Worm (Caenorhabditis elegans): ENCODE data around the gene rabn-5.
A peak's percentile ranks its signal among the peaks of the same experiment; 100 is the strongest.

DNA sequence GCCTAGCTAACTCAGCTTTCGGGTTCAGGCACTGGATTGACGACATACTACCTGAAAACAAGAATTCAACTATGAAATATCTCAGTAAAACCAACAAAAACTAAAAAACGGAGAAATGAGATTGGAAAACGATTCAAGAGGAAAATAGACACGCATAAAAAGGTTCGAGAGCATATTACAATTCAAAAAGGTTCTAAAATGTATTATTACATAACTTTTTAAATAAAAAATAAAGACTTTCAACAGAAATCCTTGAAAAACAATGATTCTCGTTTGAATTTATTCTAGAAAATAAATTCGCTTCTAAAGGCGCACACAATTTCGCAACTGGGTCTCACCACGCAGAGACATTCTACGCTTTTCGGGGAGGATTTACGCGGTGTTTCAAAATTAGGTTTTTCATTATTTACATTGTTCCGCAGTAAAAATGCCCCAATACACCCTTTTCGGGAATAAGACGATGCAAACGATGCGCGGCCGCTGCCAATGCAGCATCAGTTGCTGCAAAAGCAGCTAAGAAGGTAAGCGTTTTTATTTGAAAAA, 8.6 kb upstream of the rabn-5 start, which contains the start of the genes cct-6 and alh-9:
- TF ChIP-seq npax-4 (tag; optimal IDR thresholded peaks at IDR 0.05) (no peak), unc-3 (GFP tag; conservative IDR thresholded peaks at IDR 0.05) (no peak), unc-3 (tag; optimal IDR thresholded peaks at IDR 0.05) (no peak), ama-1 (optimal IDR thresholded peaks at IDR 0.05) (no peak), unc-86 (tag; optimal IDR thresholded peaks at IDR 0.05) (peak; percentile 26), C08G9.2 (tag; optimal IDR thresholded peaks at IDR 0.05) (no peak), ceh-34 (tag; optimal IDR thresholded peaks at IDR 0.05) (peak; percentile 7), zip-5 (tag; optimal IDR thresholded peaks at IDR 0.05) (no peak), elt-4 (tag; optimal IDR thresholded peaks at IDR 0.05) (no peak), ceh-2 (tag; optimal IDR thresholded peaks at IDR 0.05) (no peak), nhr-11 (tag; optimal IDR thresholded peaks at IDR 0.05) (no peak), elt-2 (tag; optimal IDR thresholded peaks at IDR 0.05) (no peak), pqm-1 (tag; optimal IDR thresholded peaks at IDR 0.05) (no peak), fkh-6 (tag; optimal IDR thresholded peaks at IDR 0.05) (no peak)

All from whole organism, late embryonic.